Worm (Caenorhabditis elegans): ENCODE data around the gene M04G7.2.

ce11 chrIV:410420-410891, 50.4 kb downstream of the M04G7.2 start, which contains the start of gene T07A9.12:
- no peak for TF ChIP-seq tab-1 (GFP tag; IDR thresholded peaks at IDR 0.05)
- TF ChIP-seq flt-1 (GFP tag; IDR thresholded peaks at IDR 0.05), result 0 out of 2 replicates have a peak, but pooled peaks have one; percentile 39
- no peak for TF ChIP-seq ztf-23 (GFP tag; IDR thresholded peaks at IDR 0.05)
- TF ChIP-seq ref-1 (GFP tag; conservative IDR thresholded peaks at IDR 0.05), result no peak
- peak; percentile 54; the same call in 1 of the 2 replicates for TF ChIP-seq ztf-29 (GFP tag; IDR thresholded peaks at IDR 0.05)
- TF ChIP-seq T22C8.4 (GFP tag; IDR thresholded peaks at IDR 0.05), result no peak
- TF ChIP-seq cog-1 (tag; optimal IDR thresholded peaks at IDR 0.05), result peak; percentile 77

Data from whole organism, midembryonic.